Worm (Caenorhabditis elegans) whole organism, mixed stage, embryonic: ENCODE data around the gene ceh-16.

ENCODE experiments used
- ceh-43 ChIP-seq: fragments of 200-800 bp; sonication (Bioruptor generic); optimal IDR thresholded peaks from 2 replicates; lab custom pipeline; 2018; ENCODE audit warnings: mild to moderate bottlenecking, missing genetic modification characterization, moderate library complexity, missing compliant biosample characterization
- ces-1 ChIP-seq: fragments of 150-350 bp; optimal IDR thresholded peaks from 2 replicates; lab custom pipeline; 2014; ENCODE audit warnings: missing biosample characterization, missing genetic modification reagents, missing genetic modification characterization
- drap-1 ChIP-seq: fragments of 200-800 bp; sonication (Bioruptor generic); optimal IDR thresholded peaks from 3 replicates; lab custom pipeline; 2018; ENCODE audit warnings: mild to moderate bottlenecking, missing genetic modification characterization, missing compliant biosample characterization
- elt-1 ChIP-seq: sonication (generic microtip); optimal IDR thresholded peaks from 2 replicates; lab custom pipeline; 2017; ENCODE audit warnings: missing genetic modification characterization, mild to moderate bottlenecking, missing compliant biosample characterization, antibody characterized with exemption, moderate library complexity, borderline replicate concordance; ENCODE audit not compliant: insufficient read depth
- sem-2 ChIP-seq: fragments of 200-800 bp; sonication (Bioruptor generic); optimal IDR thresholded peaks from 2 replicates; lab custom pipeline; 2018; ENCODE audit warnings: mild to moderate bottlenecking, missing genetic modification characterization, missing compliant biosample characterization
- unc-62 ChIP-seq: fragments of 150-350 bp; optimal IDR thresholded peaks from 2 replicates; lab custom pipeline; 2014; ENCODE audit warnings: missing biosample characterization, missing genetic modification reagents, missing genetic modification characterization

DNA sequence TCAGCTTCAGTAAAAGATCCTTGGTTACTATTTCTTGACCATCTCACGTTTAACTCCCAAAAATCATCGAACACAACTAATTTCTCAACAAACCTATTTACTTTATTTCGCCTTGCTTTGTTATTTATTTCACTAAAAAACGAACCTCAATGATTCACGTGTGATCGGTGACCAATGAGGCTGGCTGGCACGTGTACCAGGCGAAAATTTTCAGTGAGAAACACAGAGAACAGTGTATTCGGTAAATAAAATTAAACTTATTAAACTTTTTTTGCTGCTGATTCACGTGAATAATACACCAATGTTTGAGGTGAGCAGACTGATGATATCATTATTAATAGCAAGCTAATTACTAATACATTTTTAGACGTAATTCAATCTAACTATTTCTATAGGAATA is 32.9 kb downstream of the ceh-16 start:
- TF ChIP-seq unc-62 (GFP tag; lab: Kevin White, UChicago), result no peak
- TF ChIP-seq sem-2 (GFP tag; lab: Kevin White, UChicago), result no peak
- no peak for TF ChIP-seq elt-1 (tag; lab: Kevin White, UChicago)
- no peak for TF ChIP-seq ces-1 (GFP tag; lab: Kevin White, UChicago)
- no peak for TF ChIP-seq ceh-43 (GFP tag; lab: Kevin White, UChicago)
- TF ChIP-seq drap-1 (GFP tag; lab: Kevin White, UChicago), result no peak
